Fruit fly (Drosophila melanogaster) whole organism, embryonic: ENCODE measurements around the gene CG14868.
A peak's percentile ranks its signal among the peaks of the same experiment; 100 is the strongest.

Experiments used
- Asciz ChIP-seq: fragments of 200-800 bp; sonication (Bioruptor generic); optimal IDR thresholded peaks from 2 replicates; lab custom pipeline; 2017; ENCODE audit warnings: missing biosample characterization, mild to moderate bottlenecking, missing genetic modification characterization, missing genetic modification reagents
- CG10366 ChIP-seq: fragments of 200-800 bp; sonication (Bioruptor generic); IDR thresholded peaks from 2 replicates; pipeline ENCODE4 v1.3.6; 2022; ENCODE audit warnings: missing biosample characterization, missing genetic modification characterization
- CG12942 ChIP-seq: fragments of 200-800 bp; sonication (Bioruptor generic); optimal IDR thresholded peaks from 3 replicates; lab custom pipeline; 2016; ENCODE audit warnings: missing biosample characterization, missing genetic modification characterization
- CG13296 ChIP-seq: fragments of 200-800 bp; sonication (Bioruptor generic); optimal IDR thresholded peaks from 3 replicates; lab custom pipeline; 2018; ENCODE audit warnings: missing biosample characterization, mild to moderate bottlenecking, missing genetic modification characterization
- CG16779 ChIP-seq: fragments of 200-800 bp; sonication (Bioruptor generic); IDR thresholded peaks from 2 replicates; pipeline ENCODE4 v1.3.6; 2022; ENCODE audit warnings: missing biosample characterization, missing genetic modification characterization
- CG17568 ChIP-seq: fragments of 200-800 bp; sonication (Bioruptor generic); optimal IDR thresholded peaks from 2 replicates; lab custom pipeline; 2018; ENCODE audit warnings: missing biosample characterization, mild to moderate bottlenecking, missing genetic modification characterization, moderate library complexity
- CG3065 ChIP-seq: fragments of 200-800 bp; sonication (Bioruptor generic); optimal IDR thresholded peaks from 2 replicates; lab custom pipeline; 2016; ENCODE audit warnings: missing biosample characterization, missing genetic modification characterization
- CG31365 ChIP-seq: fragments of 200-800 bp; sonication (Bioruptor generic); optimal IDR thresholded peaks from 2 replicates; lab custom pipeline; 2018; ENCODE audit warnings: missing biosample characterization, mild to moderate bottlenecking, missing genetic modification characterization
- CG34422 ChIP-seq: fragments of 200-800 bp; sonication (Bioruptor generic); IDR thresholded peaks from 3 replicates; pipeline ENCODE4 v1.3.6; 2022; ENCODE audit warnings: missing biosample characterization, missing genetic modification characterization
- CG43689 ChIP-seq: fragments of 200-800 bp; sonication (Bioruptor generic); IDR thresholded peaks from 2 replicates; pipeline ENCODE4 v1.3.6; 2022; ENCODE audit warnings: missing biosample characterization, missing genetic modification characterization
- CG4424 ChIP-seq: fragments of 200-800 bp; sonication (Bioruptor generic); optimal IDR thresholded peaks from 3 replicates; lab custom pipeline; 2016; ENCODE audit warnings: missing biosample characterization, missing genetic modification characterization
- CG6683 ChIP-seq: fragments of 200-800 bp; sonication (Bioruptor generic); optimal IDR thresholded peaks from 2 replicates; lab custom pipeline; 2017; ENCODE audit warnings: missing biosample characterization, mild to moderate bottlenecking, missing genetic modification characterization, missing genetic modification reagents
- CG7357 ChIP-seq: fragments of 200-800 bp; sonication (Bioruptor generic); IDR thresholded peaks from 3 replicates; pipeline ENCODE4 v1.3.6; 2022; ENCODE audit warnings: missing biosample characterization, missing genetic modification characterization
- CG7786 ChIP-seq: fragments of 200-800 bp; sonication (Bioruptor generic); optimal IDR thresholded peaks from 2 replicates; lab custom pipeline; 2016; ENCODE audit warnings: missing biosample characterization, missing genetic modification characterization
- CG8281 ChIP-seq: fragments of 200-800 bp; sonication (Bioruptor generic); optimal IDR thresholded peaks from 2 replicates; lab custom pipeline; 2018; ENCODE audit warnings: missing biosample characterization, mild to moderate bottlenecking, missing genetic modification characterization, moderate library complexity
- CG8359 ChIP-seq: fragments of 200-800 bp; sonication (Bioruptor generic); optimal IDR thresholded peaks from 2 replicates; lab custom pipeline; 2017; ENCODE audit warnings: missing biosample characterization, mild to moderate bottlenecking, missing genetic modification characterization, borderline replicate concordance
- E2f1 ChIP-seq: fragments of 200-800 bp; sonication (Bioruptor generic); IDR thresholded peaks from 2 replicates; pipeline ENCODE4 v1.3.6; 2022; ENCODE audit warnings: missing biosample characterization, missing genetic modification characterization
- HmgD ChIP-seq: fragments of 200-800 bp; sonication (Bioruptor generic); optimal IDR thresholded peaks from 3 replicates; lab custom pipeline; 2016; ENCODE audit warnings: missing biosample characterization, missing genetic modification characterization
- Hr3 ChIP-seq: fragments of 200-800 bp; sonication (Bioruptor generic); optimal IDR thresholded peaks from 3 replicates; lab custom pipeline; 2016; ENCODE audit warnings: missing biosample characterization, missing genetic modification characterization
- Hr78 ChIP-seq, 2 experiments: fragments of 200-800 bp in 1 of 2; fragments of >200 bp in 1 of 2; sonication (Bioruptor generic) in 1 of 2; optimal IDR thresholded peaks; 2 replicates each; lab custom pipeline; 2017 to 2019; ENCODE audit warnings: missing biosample characterization in 2 of 2, missing genetic modification characterization in 2 of 2, mild to moderate bottlenecking in 1 of 2, moderate library complexity in 1 of 2
- Hsf ChIP-seq: fragments of 200-800 bp; sonication (Bioruptor generic); optimal IDR thresholded peaks from 3 replicates; lab custom pipeline; 2016; ENCODE audit warnings: missing biosample characterization, missing genetic modification characterization
- Lim3 ChIP-seq: fragments of 200-800 bp; sonication (Bioruptor generic); IDR thresholded peaks from 2 replicates; pipeline ENCODE4 v1.3.6; 2022; ENCODE audit warnings: missing biosample characterization, missing genetic modification characterization
- Oli ChIP-seq: fragments of 200-800 bp; sonication (Bioruptor generic); optimal IDR thresholded peaks from 2 replicates; lab custom pipeline; 2018; ENCODE audit warnings: missing biosample characterization, mild to moderate bottlenecking, missing genetic modification characterization, moderate library complexity
- Trl ChIP-seq, 3 experiments: fragments of >200 bp in 2 of 3; fragments of 200-800 bp in 1 of 3; sonication (Bioruptor generic) in 1 of 3; optimal IDR thresholded peaks; 2 replicates in 1 of 3; 3 replicates in 2 of 3; lab custom pipeline; 2016 to 2017; ENCODE audit warnings: missing biosample characterization in 1 of 3, missing genetic modification characterization in 1 of 3
- Xrp1 ChIP-seq: fragments of 200-800 bp; sonication (Bioruptor generic); IDR thresholded peaks from 2 replicates; pipeline ENCODE4 v1.3.6; 2022; ENCODE audit warnings: missing biosample characterization, missing genetic modification characterization
- YL-1 ChIP-seq: fragments of 200-800 bp; sonication (Bioruptor generic); optimal IDR thresholded peaks from 3 replicates; lab custom pipeline; 2017; ENCODE audit warnings: missing biosample characterization, mild to moderate bottlenecking, missing genetic modification characterization
- bsh ChIP-seq, 2 experiments: fragments of 200-800 bp; sonication (Bioruptor generic); optimal IDR thresholded peaks; 2 replicates each; lab custom pipeline; 2017 to 2018; ENCODE audit warnings: mild to moderate bottlenecking in 2 of 2, missing biosample characterization in 2 of 2, missing genetic modification characterization in 2 of 2, moderate library complexity in 1 of 2
- cg ChIP-seq: fragments of 200-800 bp; sonication (Bioruptor generic); optimal IDR thresholded peaks from 3 replicates; lab custom pipeline; 2019; ENCODE audit warnings: missing biosample characterization, mild to moderate bottlenecking, missing genetic modification characterization, moderate library complexity
- chif ChIP-seq, 2 experiments: fragments of 200-800 bp; sonication (Bioruptor generic); optimal IDR thresholded peaks; 3 replicates each; lab custom pipeline; 2016; ENCODE audit warnings: missing biosample characterization in 2 of 2, missing genetic modification characterization in 2 of 2
- crc ChIP-seq: fragments of 200-800 bp; sonication (Bioruptor generic); optimal IDR thresholded peaks from 2 replicates; lab custom pipeline; 2016; ENCODE audit warnings: missing biosample characterization, missing genetic modification characterization
- dimm ChIP-seq: fragments of 200-800 bp; sonication (Bioruptor generic); IDR thresholded peaks from 2 replicates; pipeline ENCODE4 v1.3.6; 2022; ENCODE audit warnings: missing biosample characterization, missing genetic modification characterization
- dmrt99B ChIP-seq: fragments of 200-800 bp; sonication (Bioruptor generic); optimal IDR thresholded peaks from 2 replicates; lab custom pipeline; 2018; ENCODE audit warnings: missing biosample characterization, mild to moderate bottlenecking, missing genetic modification characterization, moderate library complexity
- ewg ChIP-seq: fragments of 200-800 bp; sonication (Bioruptor generic); optimal IDR thresholded peaks from 3 replicates; lab custom pipeline; 2017; ENCODE audit warnings: mild to moderate bottlenecking, missing biosample characterization, missing genetic modification reagents, missing genetic modification characterization
- exex ChIP-seq: fragments of 200-800 bp; sonication (Bioruptor generic); optimal IDR thresholded peaks from 4 replicates; lab custom pipeline; 2018; ENCODE audit warnings: missing biosample characterization, mild to moderate bottlenecking, missing genetic modification characterization, moderate library complexity
- gro ChIP-seq: fragments of 200-800 bp; sonication (Bioruptor generic); optimal IDR thresholded peaks from 2 replicates; lab custom pipeline; 2016; ENCODE audit warnings: missing biosample characterization, missing genetic modification characterization
- ham ChIP-seq: fragments of 200-800 bp; sonication (Bioruptor generic); IDR thresholded peaks from 2 replicates; pipeline ENCODE4 v1.3.6; 2022; ENCODE audit warnings: missing biosample characterization, missing genetic modification characterization
- hkb ChIP-seq, 2 experiments: fragments of 200-800 bp in 1 of 2; fragments of >200 bp in 1 of 2; sonication (Bioruptor generic) in 1 of 2; IDR thresholded peaks in 1 of 2; optimal IDR thresholded peaks in 1 of 2; 2 replicates each; pipeline versions ENCODE4 v1.3.6 to Lab custom; 2017 to 2022; ENCODE audit warnings: missing biosample characterization in 1 of 2, missing genetic modification characterization in 1 of 2
- kay ChIP-seq: fragments of 200-800 bp; sonication (Bioruptor generic); optimal IDR thresholded peaks from 2 replicates; lab custom pipeline; 2016; ENCODE audit warnings: missing biosample characterization, missing genetic modification characterization
- luna ChIP-seq: fragments of 200-800 bp; sonication (Bioruptor generic); optimal IDR thresholded peaks from 2 replicates; lab custom pipeline; 2016; ENCODE audit warnings: missing biosample characterization, missing genetic modification characterization
- onecut ChIP-seq: fragments of 200-800 bp; sonication (Bioruptor generic); IDR thresholded peaks from 2 replicates; pipeline ENCODE4 v1.3.6; 2022; ENCODE audit warnings: missing biosample characterization, missing genetic modification characterization
- run ChIP-seq: fragments of 200-800 bp; sonication (Bioruptor generic); optimal IDR thresholded peaks from 3 replicates; lab custom pipeline; 2018; ENCODE audit warnings: missing biosample characterization, mild to moderate bottlenecking, missing genetic modification characterization
- scrt ChIP-seq: fragments of 200-800 bp; sonication (Bioruptor generic); optimal IDR thresholded peaks from 2 replicates; lab custom pipeline; 2018; ENCODE audit warnings: missing biosample characterization, mild to moderate bottlenecking, missing genetic modification characterization, moderate library complexity
- sens ChIP-seq: fragments of 200-800 bp; sonication (Bioruptor generic); peaks from one replicate; lab custom pipeline; 2016; ENCODE audit warnings: missing biosample characterization, missing genetic modification characterization
- sens-2 ChIP-seq: fragments of 200-800 bp; sonication (Bioruptor generic); IDR thresholded peaks from 2 replicates; pipeline ENCODE4 v1.3.6; 2022; ENCODE audit warnings: missing biosample characterization, missing genetic modification characterization
- seq ChIP-seq: fragments of 200-800 bp; sonication (Bioruptor generic); IDR thresholded peaks from 2 replicates; pipeline ENCODE4 v1.3.6; 2022; ENCODE audit warnings: missing biosample characterization, missing genetic modification characterization
- sna ChIP-seq: fragments of 200-800 bp; sonication (Bioruptor generic); IDR thresholded peaks from 2 replicates; pipeline ENCODE4 v1.3.6; 2022; ENCODE audit warnings: missing biosample characterization, missing genetic modification characterization; ENCODE audit not compliant: partially characterized antibody
- wdn ChIP-seq: fragments of 200-800 bp; sonication (Bioruptor generic); IDR thresholded peaks from 2 replicates; pipeline ENCODE4 v1.3.6; 2022; ENCODE audit warnings: missing biosample characterization, missing genetic modification characterization
- wek ChIP-seq: fragments of 200-800 bp; sonication (Bioruptor generic); optimal IDR thresholded peaks from 3 replicates; lab custom pipeline; 2018; ENCODE audit warnings: missing biosample characterization, mild to moderate bottlenecking, missing genetic modification characterization, moderate library complexity
- zen2 ChIP-seq: fragments of 200-800 bp; sonication (Bioruptor generic); IDR thresholded peaks from 3 replicates; pipeline ENCODE4 v1.3.6; 2022; ENCODE audit warnings: missing biosample characterization, missing genetic modification characterization; ENCODE audit not compliant: partially characterized antibody

CG14868 gene

dm6 chr3R:15375470-15375869 is 5.7 kb upstream of the CG14868 start (continued):
- TF ChIP-seq dmrt99B (tag; lab: Kevin White, UChicago): no peak
- TF ChIP-seq luna (GFP tag; lab: Kevin White, UChicago): no peak
- TF ChIP-seq kay: no peak
- TF ChIP-seq HmgD (GFP tag; lab: Kevin White, UChicago): no peak
- TF ChIP-seq exex (tag; lab: Kevin White, UChicago): no peak
- TF ChIP-seq Hsf (GFP tag; lab: Kevin White, UChicago): no peak
- TF ChIP-seq, all 482 proteins: peak for 5

DNA sequence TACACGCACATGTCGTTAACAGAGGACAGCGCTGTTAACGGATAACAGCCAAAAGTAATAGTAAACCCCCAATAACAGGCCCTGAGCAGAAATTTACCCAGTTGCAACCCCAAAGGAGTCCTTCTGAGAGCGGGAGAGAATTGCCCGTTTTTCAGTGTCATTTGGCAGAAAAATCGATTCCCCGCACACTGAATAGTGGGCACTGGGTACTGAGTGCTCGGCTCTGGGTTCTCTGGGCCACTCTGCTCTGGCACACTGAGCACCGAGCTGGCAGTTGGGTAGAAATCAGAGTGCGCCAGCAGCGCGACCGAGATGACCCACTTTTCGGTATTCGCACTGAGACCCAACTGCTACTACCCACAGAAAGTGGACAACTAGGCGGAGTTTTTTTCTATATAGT is 4.7 kb upstream of the CG14868 start, which contains the start of gene Rbp:
Rbp (plus strand) TSS at position 239 of the 400 bp plus-strand sequence.
- no peak for TF ChIP-seq hkb (optimal IDR thresholded peaks at IDR 0.05; lab: Kevin White, UChicago)
- no peak for TF ChIP-seq hkb (GFP tag; IDR thresholded peaks at IDR 0.05; lab: Robert Waterston, UW)
- TF ChIP-seq seq: peak; percentile 59
- TF ChIP-seq Lim3: no peak
- no peak for TF ChIP-seq CG43689 (GFP tag; lab: Robert Waterston, UW)
- TF ChIP-seq Hr78 (GFP tag; optimal IDR thresholded peaks at IDR 0.05; lab: Kevin White, UChicago): no peak
- TF ChIP-seq bsh (GFP tag; optimal IDR thresholded peaks at IDR 0.05; lab: Kevin White, UChicago): no peak
- TF ChIP-seq CG17568 (GFP tag; lab: Kevin White, UChicago): no peak
- TF ChIP-seq CG7786 (GFP tag; lab: Kevin White, UChicago): no peak
- TF ChIP-seq crc (GFP tag; lab: Kevin White, UChicago): no peak
- no peak for TF ChIP-seq Hr3 (GFP tag; lab: Kevin White, UChicago)
- TF ChIP-seq CG8359: no peak
- TF ChIP-seq Trl (optimal IDR thresholded peaks at IDR 0.05; lab: Kevin White, UChicago): peak; percentile 52 to 72
- TF ChIP-seq Trl (GFP tag; optimal IDR thresholded peaks at IDR 0.05; lab: Kevin White, UChicago): no peak
- TF ChIP-seq onecut (GFP tag; lab: Robert Waterston, UW): peak; percentile 98
- no peak for TF ChIP-seq CG31365 (tag; lab: Kevin White, UChicago)
- no peak for TF ChIP-seq E2f1 (GFP tag; lab: Robert Waterston, UW)
- no peak for TF ChIP-seq dimm (GFP tag; lab: Robert Waterston, UW)
- TF ChIP-seq chif (GFP tag; optimal IDR thresholded peaks at IDR 0.05; lab: Kevin White, UChicago): no peak
- no peak for TF ChIP-seq CG12942 (GFP tag; lab: Kevin White, UChicago)
- no peak for TF ChIP-seq Xrp1 (GFP tag; lab: Robert Waterston, UW)
- no peak for TF ChIP-seq wdn (GFP tag; lab: Robert Waterston, UW)
- no peak for TF ChIP-seq CG13296
- no peak for TF ChIP-seq run (tag; lab: Kevin White, UChicago)
- no peak for TF ChIP-seq Oli (tag; lab: Kevin White, UChicago)
- peak; percentile 62; the same call in 1 of the 2 replicates for TF ChIP-seq CG16779 (GFP tag; lab: Robert Waterston, UW)
- TF ChIP-seq CG4424 (GFP tag; lab: Kevin White, UChicago): no peak
- TF ChIP-seq zen2 (GFP tag; lab: Robert Waterston, UW): 0 out of 3 replicates have a peak, but pooled peaks have one; percentile 41
- no peak for TF ChIP-seq sna
- TF ChIP-seq scrt (GFP tag; lab: Kevin White, UChicago): no peak
- TF ChIP-seq CG8281 (tag; lab: Kevin White, UChicago): no peak
- TF ChIP-seq wek (GFP tag; lab: Kevin White, UChicago): no peak
- TF ChIP-seq cg (GFP tag; lab: Kevin White, UChicago): peak; percentile 28
- peak; percentile 66 for TF ChIP-seq sens (GFP tag; lab: Kevin White, UChicago)
- no peak for TF ChIP-seq CG7357 (GFP tag; lab: Robert Waterston, UW)
- no peak for TF ChIP-seq gro (GFP tag; lab: Kevin White, UChicago)
- 0 out of 3 replicates have a peak, but pooled peaks have one; percentile 17 for TF ChIP-seq CG34422 (GFP tag; lab: Robert Waterston, UW)
- TF ChIP-seq CG3065: no peak
- no peak for TF ChIP-seq CG6683 (GFP tag; lab: Kevin White, UChicago)
- peak; percentile 36 for TF ChIP-seq ewg (GFP tag; lab: Kevin White, UChicago)
- no peak for TF ChIP-seq sens-2 (GFP tag; lab: Robert Waterston, UW)
- TF ChIP-seq CG10366 (GFP tag; lab: Robert Waterston, UW): no peak
- no peak for TF ChIP-seq Asciz (GFP tag; lab: Kevin White, UChicago)
- TF ChIP-seq ham (GFP tag; lab: Robert Waterston, UW): no peak
- peak; percentile 22 for TF ChIP-seq YL-1 (GFP tag; lab: Kevin White, UChicago)
